Worm (Caenorhabditis elegans) whole organism, L2 larva: ENCODE results near the gene clec-266.
A peak's percentile ranks its signal among the peaks of the same experiment; 100 is the strongest.

Source experiments
- C34F6.9 ChIP-seq: fragments of 150-350 bp; optimal IDR thresholded peaks from 2 replicates; lab custom pipeline; 2014; ENCODE audit warnings: missing biosample characterization, missing genetic modification characterization
- F13H6.1 ChIP-seq: sonication (generic microtip); optimal IDR thresholded peaks from 2 replicates; lab custom pipeline; 2016; ENCODE audit warnings: missing genetic modification characterization, missing compliant biosample characterization
- ZK546.5 ChIP-seq: sonication (generic microtip); optimal IDR thresholded peaks from 2 replicates; lab custom pipeline; 2017; ENCODE audit warnings: missing biosample characterization, missing genetic modification characterization
- aly-2 ChIP-seq: fragments of 150-350 bp; optimal IDR thresholded peaks from 2 replicates; lab custom pipeline; 2014; ENCODE audit warnings: missing biosample characterization, missing genetic modification characterization
- ama-1 ChIP-seq: fragments of 150-350 bp; optimal IDR thresholded peaks from 2 replicates; lab custom pipeline; 2018; ENCODE audit warnings: inconsistent platforms
- crh-2 ChIP-seq: sonication (generic microtip); optimal IDR thresholded peaks from 2 replicates; lab custom pipeline; 2017; ENCODE audit warnings: missing biosample characterization, missing genetic modification characterization
- egl-27 ChIP-seq: sonication (generic microtip); optimal IDR thresholded peaks from 3 replicates; lab custom pipeline; 2017; ENCODE audit warnings: missing biosample characterization, missing genetic modification reagents, missing genetic modification characterization
- elt-3 ChIP-seq: sonication (generic microtip); optimal IDR thresholded peaks from 2 replicates; lab custom pipeline; 2017; ENCODE audit warnings: missing biosample characterization, missing genetic modification characterization
- fos-1 ChIP-seq: fragments of 150-350 bp; optimal IDR thresholded peaks from 2 replicates; lab custom pipeline; 2014; ENCODE audit warnings: missing biosample characterization, missing genetic modification characterization
- lin-11 ChIP-seq: fragments of 150-350 bp; sonication (generic microtip); optimal IDR thresholded peaks from 2 replicates; lab custom pipeline; 2014; ENCODE audit warnings: missing biosample characterization, missing genetic modification characterization, inconsistent platforms, mixed read lengths
- lin-39 ChIP-seq: fragments of 150-350 bp; optimal IDR thresholded peaks from 2 replicates; lab custom pipeline; 2014; ENCODE audit warnings: missing biosample characterization, missing genetic modification reagents, missing genetic modification characterization
- mab-5 ChIP-seq: fragments of 150-350 bp; optimal IDR thresholded peaks from 2 replicates; lab custom pipeline; 2014; ENCODE audit warnings: missing biosample characterization, missing genetic modification characterization
- mbf-1 ChIP-seq: sonication (generic microtip); optimal IDR thresholded peaks from 2 replicates; lab custom pipeline; 2017; ENCODE audit warnings: missing biosample characterization, missing genetic modification characterization
- mdl-1 ChIP-seq, 2 experiments: fragments of 150-350 bp in 1 of 2; sonication (generic microtip) in 1 of 2; optimal IDR thresholded peaks; 2 replicates each; lab custom pipeline; 2017; ENCODE audit warnings: missing biosample characterization in 2 of 2, missing genetic modification characterization in 2 of 2
- nhr-12 ChIP-seq: fragments of 150-350 bp; optimal IDR thresholded peaks from 2 replicates; lab custom pipeline; 2014; ENCODE audit warnings: missing biosample characterization, missing genetic modification characterization
- nhr-129 ChIP-seq: fragments of 150-350 bp; optimal IDR thresholded peaks from 2 replicates; lab custom pipeline; 2014; ENCODE audit warnings: missing biosample characterization, missing genetic modification characterization
- nhr-21 ChIP-seq: fragments of 150-350 bp; optimal IDR thresholded peaks from 2 replicates; lab custom pipeline; 2014; ENCODE audit warnings: missing biosample characterization, missing genetic modification characterization
- nhr-23 ChIP-seq: fragments of 150-350 bp; optimal IDR thresholded peaks from 2 replicates; lab custom pipeline; 2014; ENCODE audit warnings: missing biosample characterization, missing genetic modification reagents, missing genetic modification characterization
- nhr-237 ChIP-seq: fragments of 150-350 bp; optimal IDR thresholded peaks from 2 replicates; lab custom pipeline; 2014; ENCODE audit warnings: missing biosample characterization, missing genetic modification characterization
- nhr-25 ChIP-seq: fragments of 150-350 bp; sonication (generic microtip); optimal IDR thresholded peaks from 3 replicates; lab custom pipeline; 2014; ENCODE audit warnings: missing biosample characterization, missing genetic modification characterization
- nhr-6 ChIP-seq: fragments of 150-350 bp; optimal IDR thresholded peaks from 2 replicates; lab custom pipeline; 2014; ENCODE audit warnings: missing biosample characterization, missing genetic modification characterization
- nhr-77 ChIP-seq: fragments of 150-350 bp; optimal IDR thresholded peaks from 2 replicates; lab custom pipeline; 2014; ENCODE audit warnings: missing biosample characterization, missing genetic modification characterization
- peb-1 ChIP-seq: fragments of 150-350 bp; optimal IDR thresholded peaks from 2 replicates; lab custom pipeline; 2014; ENCODE audit warnings: missing biosample characterization, missing genetic modification characterization
- sem-4 ChIP-seq: fragments of 150-350 bp; optimal IDR thresholded peaks from 2 replicates; lab custom pipeline; 2014; ENCODE audit warnings: missing biosample characterization, missing genetic modification reagents, missing genetic modification characterization
- sma-3 ChIP-seq: sonication (generic microtip); optimal IDR thresholded peaks from 2 replicates; lab custom pipeline; 2016; ENCODE audit warnings: missing genetic modification reagents, missing genetic modification characterization, missing compliant biosample characterization
- sma-9 ChIP-seq, 2 experiments: fragments of 150-350 bp in 1 of 2; sonication (generic microtip) in 1 of 2; optimal IDR thresholded peaks; 2 replicates each; lab custom pipeline; 2014 to 2016; ENCODE audit warnings: missing genetic modification characterization in 2 of 2, mild to moderate bottlenecking in 1 of 2, missing biosample characterization in 1 of 2, missing compliant biosample characterization in 1 of 2, missing genetic modification reagents in 1 of 2, moderate library complexity in 1 of 2
- snpc-4 ChIP-seq: fragments of 150-350 bp; optimal IDR thresholded peaks from 2 replicates; lab custom pipeline; 2014; ENCODE audit warnings: missing biosample characterization, missing genetic modification characterization
- unc-39 ChIP-seq: fragments of 150-350 bp; optimal IDR thresholded peaks from 2 replicates; lab custom pipeline; 2014; ENCODE audit warnings: missing biosample characterization, missing genetic modification characterization
- unc-55 ChIP-seq: fragments of 150-350 bp; sonication (generic microtip); optimal IDR thresholded peaks from 3 replicates; lab custom pipeline; 2014; ENCODE audit warnings: missing biosample characterization, missing genetic modification reagents, missing genetic modification characterization
- zag-1 ChIP-seq: fragments of 150-350 bp; optimal IDR thresholded peaks from 2 replicates; lab custom pipeline; 2014; ENCODE audit warnings: missing biosample characterization, missing genetic modification characterization
- ztf-1 ChIP-seq: fragments of 200-800 bp; sonication (Bioruptor generic); conservative IDR thresholded peaks from 2 replicates; pipeline ENCODE4 v1.3.6; 2022; ENCODE audit warnings: missing genetic modification characterization, missing compliant biosample characterization
- ztf-11 ChIP-seq: sonication (generic microtip); optimal IDR thresholded peaks from 2 replicates; lab custom pipeline; 2017; ENCODE audit warnings: missing biosample characterization, missing genetic modification characterization
- ztf-4 ChIP-seq: fragments of 150-350 bp; optimal IDR thresholded peaks from 2 replicates; lab custom pipeline; 2014; ENCODE audit warnings: missing biosample characterization, missing genetic modification characterization

Gene clec-266

ce11 chrX:6665129-6665858 lies 42.6 kb upstream of the clec-266 start:
- no peak for TF ChIP-seq snpc-4 (tag; lab: Kevin White, UChicago)
- TF ChIP-seq ztf-1 (GFP tag; lab: Robert Waterston, UW) = no peak
- TF ChIP-seq nhr-23 (tag; lab: Kevin White, UChicago) = no peak
- peak; percentile 54 for TF ChIP-seq sma-9 (GFP tag; optimal IDR thresholded peaks at IDR 0.05; lab: Kevin White, UChicago)
- TF ChIP-seq sma-9 (tag; optimal IDR thresholded peaks at IDR 0.05; lab: Kevin White, UChicago) = no peak
- TF ChIP-seq lin-11 = no peak
- peak; percentile 6 for TF ChIP-seq nhr-129 (tag; lab: Kevin White, UChicago)
- peak; percentile 62 for TF ChIP-seq sma-3 (GFP tag; lab: Kevin White, UChicago)
- TF ChIP-seq fos-1 = peak; percentile 33
- TF ChIP-seq mdl-1 (tag; optimal IDR thresholded peaks at IDR 0.05; lab: Kevin White, UChicago) = no peak
- peak; percentile 42 for TF ChIP-seq crh-2 (tag; lab: Kevin White, UChicago)
- no peak for TF ChIP-seq mab-5

ce11 chrX:6663780-6664437 lies 41.2 kb upstream of the clec-266 start:
- TF ChIP-seq ama-1 = no peak
- no peak for TF ChIP-seq nhr-129 (tag; lab: Kevin White, UChicago)
- TF ChIP-seq sma-3 (GFP tag; lab: Kevin White, UChicago) = peak; percentile 22
- no peak for TF ChIP-seq ztf-4 (tag; lab: Kevin White, UChicago)
- TF ChIP-seq nhr-6 (tag; lab: Kevin White, UChicago) = no peak
- no peak for TF ChIP-seq mab-5
- no peak for TF ChIP-seq zag-1 (tag; lab: Kevin White, UChicago)
- TF ChIP-seq F13H6.1 (tag; lab: Kevin White, UChicago) = no peak
- TF ChIP-seq ztf-11 = no peak
- peak; percentile 73 for TF ChIP-seq nhr-21 (tag; lab: Kevin White, UChicago)
- no peak for TF ChIP-seq crh-2 (tag; lab: Kevin White, UChicago)
- TF ChIP-seq ZK546.5 (tag; lab: Kevin White, UChicago) = no peak
- TF ChIP-seq sem-4 (tag; lab: Kevin White, UChicago) = no peak
- TF ChIP-seq elt-3 (tag; lab: Kevin White, UChicago) = no peak
- no peak for TF ChIP-seq nhr-12 (tag; lab: Kevin White, UChicago)
- TF ChIP-seq nhr-25 (tag; lab: Kevin White, UChicago) = peak; percentile 56
- TF ChIP-seq nhr-77 (tag; lab: Kevin White, UChicago) = no peak
- TF ChIP-seq snpc-4 (tag; lab: Kevin White, UChicago) = no peak
- TF ChIP-seq aly-2 = no peak
- no peak for TF ChIP-seq unc-55 (GFP tag; lab: Kevin White, UChicago)
- no peak for TF ChIP-seq C34F6.9
- peak; percentile 54 for TF ChIP-seq egl-27
- TF ChIP-seq mbf-1 (tag; lab: Kevin White, UChicago) = no peak
- TF ChIP-seq peb-1 = no peak
- peak; percentile 31 for TF ChIP-seq sma-9 (GFP tag; optimal IDR thresholded peaks at IDR 0.05; lab: Kevin White, UChicago)
- TF ChIP-seq sma-9 (tag; optimal IDR thresholded peaks at IDR 0.05; lab: Kevin White, UChicago) = no peak
- TF ChIP-seq nhr-237 = no peak

DNA sequence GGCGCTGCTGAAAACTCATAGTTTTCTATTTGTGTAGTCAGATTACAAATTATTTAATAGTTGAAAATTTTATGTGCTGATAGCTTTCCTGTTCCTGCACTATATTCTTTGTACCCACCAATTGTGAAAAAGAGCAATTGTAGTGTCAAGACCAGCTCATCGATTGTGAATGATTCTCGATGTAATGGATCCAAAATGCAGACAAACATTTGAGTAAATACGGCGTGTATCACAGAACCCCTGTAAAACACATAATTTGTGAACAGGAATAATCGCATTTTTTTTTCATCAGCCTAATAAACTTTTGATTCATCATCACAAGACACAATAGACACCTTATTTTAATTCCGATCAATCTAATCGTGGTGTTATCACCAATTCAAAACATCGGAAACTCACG lies 39.6 kb upstream of the clec-266 start:
- TF ChIP-seq unc-39 (tag; lab: Kevin White, UChicago) = no peak
- no peak for TF ChIP-seq lin-39 (tag; lab: Kevin White, UChicago)
- no peak for TF ChIP-seq peb-1
- TF ChIP-seq mbf-1 (tag; lab: Kevin White, UChicago) = no peak
- TF ChIP-seq sem-4 (tag; lab: Kevin White, UChicago) = no peak
- no peak for TF ChIP-seq nhr-6 (tag; lab: Kevin White, UChicago)
- no peak for TF ChIP-seq mdl-1 (tag; optimal IDR thresholded peaks at IDR 0.05; lab: Kevin White, UChicago)

- TF ChIP-seq mbf-1 (tag; lab: Kevin White, UChicago) = no peak
- TF ChIP-seq sma-9 (GFP tag; optimal IDR thresholded peaks at IDR 0.05; lab: Kevin White, UChicago) = peak; percentile 1
- no peak for TF ChIP-seq sma-9 (tag; optimal IDR thresholded peaks at IDR 0.05; lab: Kevin White, UChicago)
- TF ChIP-seq fos-1 = peak; percentile 62
- TF ChIP-seq, all 48 proteins: peak for 2
Observed at ce11 chrX:6656770-6657169, 34.1 kb upstream of the clec-266 start.
